Worm (Caenorhabditis elegans): ENCODE data around the gene C29A12.22.

The C29A12.22 gene

ce11 chrV:10807862-10808327, 4.0 kb upstream of the C29A12.22 start, which contains the start of gene plrg-1:
TSS of gene plrg-1 (minus strand) at chrV:10807912.
- TF ChIP-seq hlh-1 (tag; optimal IDR thresholded peaks at IDR 0.05) (peak; percentile 71), cnd-1 (tag; optimal IDR thresholded peaks at IDR 0.05) (peak; percentile 89), lin-32 (GFP tag; optimal IDR thresholded peaks at IDR 0.05) (peak; percentile 79), lsy-2 (tag; optimal IDR thresholded peaks at IDR 0.05) (peak; percentile 76), ceh-43 (GFP tag; optimal IDR thresholded peaks at IDR 0.05) (peak; percentile 88), mls-2 (tag; optimal IDR thresholded peaks at IDR 0.05) (peak; percentile 93), mep-1 (tag; optimal IDR thresholded peaks at IDR 0.05) (peak; percentile 94), tbx-8 (GFP tag; optimal IDR thresholded peaks at IDR 0.05) (no peak), pha-4 (tag; optimal IDR thresholded peaks at IDR 0.05) (peak; percentile 95), nhr-12 (tag; optimal IDR thresholded peaks at IDR 0.05) (peak; percentile 77), M03D4.4 (tag; optimal IDR thresholded peaks at IDR 0.05) (peak; percentile 88), elt-3 (tag; optimal IDR thresholded peaks at IDR 0.05) (no peak), mab-5 (tag; optimal IDR thresholded peaks at IDR 0.05) (peak; percentile 76), nhr-76 (tag; optimal IDR thresholded peaks at IDR 0.05) (peak; percentile 78), ztf-11 (tag; optimal IDR thresholded peaks at IDR 0.05) (peak; percentile 93), flh-1 (GFP tag; optimal IDR thresholded peaks at IDR 0.05) (peak; percentile 58), drap-1 (GFP tag; optimal IDR thresholded peaks at IDR 0.05) (peak; percentile 90), bed-3 (GFP tag; optimal IDR thresholded peaks at IDR 0.05) (peak; percentile 67), ceh-39 (tag; optimal IDR thresholded peaks at IDR 0.05) (peak; percentile 1), blmp-1 (tag; optimal IDR thresholded peaks at IDR 0.05) (peak; percentile 11), ceh-83 (GFP tag; optimal IDR thresholded peaks at IDR 0.05) (peak; percentile 48), sem-2 (GFP tag; optimal IDR thresholded peaks at IDR 0.05) (peak; percentile 47), lin-13 (tag; optimal IDR thresholded peaks at IDR 0.05) (peak; percentile 89), nhr-2 (tag; optimal IDR thresholded peaks at IDR 0.05) (peak; percentile 40), nhr-28 (tag; optimal IDR thresholded peaks at IDR 0.05) (no peak), snpc-4 (tag; optimal IDR thresholded peaks at IDR 0.05) (no peak), ces-1 (GFP tag; optimal IDR thresholded peaks at IDR 0.05) (peak; percentile 74), zip-8 (tag; optimal IDR thresholded peaks at IDR 0.05) (no peak), ham-2 (GFP tag; optimal IDR thresholded peaks at IDR 0.05) (peak; percentile 90), elt-1 (tag; optimal IDR thresholded peaks at IDR 0.05; ENCODE audit: borderline replicate concordance, insufficient read depth) (peak; percentile 33), sptf-1 (tag; optimal IDR thresholded peaks at IDR 0.05) (peak; percentile 94), unc-62 (GFP tag; optimal IDR thresholded peaks at IDR 0.05) (peak; percentile 25), unc-120 (tag; optimal IDR thresholded peaks at IDR 0.05; ENCODE audit: poor library complexity, severe bottlenecking) (peak; percentile 80), unc-39 (tag; optimal IDR thresholded peaks at IDR 0.05) (peak; percentile 49), nhr-237 (tag; optimal IDR thresholded peaks at IDR 0.05) (peak; percentile 79)

DNA sequence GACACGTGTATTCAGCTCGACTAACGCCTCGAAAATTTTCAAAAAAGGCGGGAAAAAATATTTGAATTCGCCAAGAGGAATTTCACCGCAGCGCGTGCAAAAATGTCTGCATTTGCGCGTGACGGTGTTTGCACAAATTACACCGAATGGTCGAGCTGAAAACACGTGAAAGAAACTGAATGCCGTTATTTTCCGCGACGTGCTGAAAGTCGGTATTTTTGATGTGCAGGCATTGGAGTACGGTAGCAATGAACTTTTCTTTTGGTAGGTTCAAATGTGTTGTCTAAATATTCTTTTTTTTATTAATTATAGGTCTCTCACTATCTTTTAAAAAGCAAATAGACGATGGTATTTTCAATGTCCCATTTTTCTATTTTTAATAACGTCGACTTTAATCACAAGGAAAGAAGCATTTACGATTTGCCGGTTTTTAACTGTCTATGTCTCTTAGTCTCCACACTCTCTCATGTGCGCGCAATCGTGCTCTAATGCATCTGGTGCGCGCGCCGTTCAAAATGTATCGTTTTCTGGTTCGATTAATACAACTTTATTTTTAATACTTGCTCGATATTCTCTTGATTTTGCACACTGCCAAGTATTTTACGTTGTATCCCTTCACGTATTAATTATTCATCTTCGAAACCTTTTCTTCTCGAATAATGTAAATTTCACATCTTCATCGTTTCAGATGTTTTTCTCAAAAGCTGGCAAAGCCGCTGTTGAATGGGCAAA, 1.7 kb downstream of the C29A12.22 start, which contains the start of the genes C29A12.1 and lig-1:
Gene C29A12.1 (minus strand): TSS at position 63 of the 732 bp plus-strand sequence.
Gene lig-1 (plus strand): TSS at position 682 of the 732 bp plus-strand sequence.
- TF ChIP-seq mep-1 (tag; optimal IDR thresholded peaks at IDR 0.05) = peak; percentile 27
- TF ChIP-seq unc-39 (tag; optimal IDR thresholded peaks at IDR 0.05) = no peak
- peak; percentile 81 for TF ChIP-seq ceh-39 (tag; optimal IDR thresholded peaks at IDR 0.05)

- no peak for TF ChIP-seq ceh-39 (tag; optimal IDR thresholded peaks at IDR 0.05)
- TF ChIP-seq mls-2 (tag; optimal IDR thresholded peaks at IDR 0.05) = no peak
- TF ChIP-seq drap-1 (GFP tag; optimal IDR thresholded peaks at IDR 0.05) = no peak
- TF ChIP-seq tbx-8 (GFP tag; optimal IDR thresholded peaks at IDR 0.05) = no peak
- TF ChIP-seq sem-2 (GFP tag; optimal IDR thresholded peaks at IDR 0.05) = no peak
Measured at ce11 chrV:10814333-10814732, 2.5 kb downstream of the C29A12.22 start.

DNA sequence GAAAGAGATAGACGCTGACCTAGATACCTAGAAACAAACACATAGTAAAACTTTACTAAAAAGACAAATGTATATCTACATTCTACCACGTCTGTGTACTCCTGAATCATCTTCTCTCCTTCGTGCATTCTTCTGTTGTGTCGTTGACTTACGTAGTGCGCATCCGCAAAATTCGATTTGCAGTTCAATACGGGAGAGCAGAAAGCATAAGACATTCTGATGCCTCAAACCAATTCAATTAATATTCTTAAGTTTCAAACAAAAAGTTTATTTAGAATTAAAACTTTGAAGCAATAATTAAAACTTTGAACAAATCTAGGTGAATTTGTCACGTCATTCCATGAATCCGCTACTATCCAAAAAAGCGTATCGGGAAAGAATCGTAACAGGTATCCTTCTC, 5.0 kb downstream of the C29A12.22 start:
- TF ChIP-seq M03D4.4 (tag; optimal IDR thresholded peaks at IDR 0.05) (no peak), ces-1 (GFP tag; optimal IDR thresholded peaks at IDR 0.05) (peak; percentile 88)

Measured in whole organism, mixed stage, embryonic.